Worm (Caenorhabditis elegans) whole organism, mixed stage, embryonic: Measurements from ENCODE around the gene C45G9.15.

ENCODE experiments used
- M03D4.4 ChIP-seq: sonication (generic microtip); optimal IDR thresholded peaks from 2 replicates; lab custom pipeline; 2017; ENCODE audit warnings: mild to moderate bottlenecking, missing genetic modification characterization, missing compliant biosample characterization
- bed-3 ChIP-seq: fragments of 200-800 bp; sonication (Bioruptor generic); optimal IDR thresholded peaks from 3 replicates; lab custom pipeline; 2018; ENCODE audit warnings: mild to moderate bottlenecking, missing genetic modification characterization, moderate library complexity, missing compliant biosample characterization
- blmp-1 ChIP-seq: fragments of 150-350 bp; optimal IDR thresholded peaks from 2 replicates; lab custom pipeline; 2014; ENCODE audit warnings: missing biosample characterization, missing genetic modification characterization
- ceh-39 ChIP-seq: fragments of 150-350 bp; optimal IDR thresholded peaks from 2 replicates; lab custom pipeline; 2014; ENCODE audit warnings: missing biosample characterization, missing genetic modification characterization
- ceh-43 ChIP-seq: fragments of 200-800 bp; sonication (Bioruptor generic); optimal IDR thresholded peaks from 2 replicates; lab custom pipeline; 2018; ENCODE audit warnings: mild to moderate bottlenecking, missing genetic modification characterization, moderate library complexity, missing compliant biosample characterization
- ceh-83 ChIP-seq: fragments of 200-800 bp; sonication (Bioruptor generic); optimal IDR thresholded peaks from 2 replicates; lab custom pipeline; 2018; ENCODE audit warnings: mild to moderate bottlenecking, missing genetic modification characterization, missing compliant biosample characterization
- ces-1 ChIP-seq: fragments of 150-350 bp; optimal IDR thresholded peaks from 2 replicates; lab custom pipeline; 2014; ENCODE audit warnings: missing biosample characterization, missing genetic modification reagents, missing genetic modification characterization
- cnd-1 ChIP-seq: fragments of 200-800 bp; sonication (Bioruptor generic); optimal IDR thresholded peaks from 2 replicates; lab custom pipeline; 2018; ENCODE audit warnings: mild to moderate bottlenecking, missing genetic modification characterization, missing compliant biosample characterization
- drap-1 ChIP-seq: fragments of 200-800 bp; sonication (Bioruptor generic); optimal IDR thresholded peaks from 3 replicates; lab custom pipeline; 2018; ENCODE audit warnings: mild to moderate bottlenecking, missing genetic modification characterization, missing compliant biosample characterization
- elt-1 ChIP-seq: sonication (generic microtip); optimal IDR thresholded peaks from 2 replicates; lab custom pipeline; 2017; ENCODE audit warnings: missing genetic modification characterization, mild to moderate bottlenecking, missing compliant biosample characterization, antibody characterized with exemption, moderate library complexity, borderline replicate concordance; ENCODE audit not compliant: insufficient read depth
- elt-3 ChIP-seq: fragments of 150-350 bp; optimal IDR thresholded peaks from 2 replicates; lab custom pipeline; 2014; ENCODE audit warnings: missing biosample characterization, missing genetic modification characterization
- flh-1 ChIP-seq: fragments of 200-800 bp; sonication (Bioruptor generic); optimal IDR thresholded peaks from 2 replicates; lab custom pipeline; 2018; ENCODE audit warnings: mild to moderate bottlenecking, missing genetic modification characterization, moderate library complexity, missing compliant biosample characterization
- ham-2 ChIP-seq: fragments of 200-800 bp; sonication (Bioruptor generic); optimal IDR thresholded peaks from 2 replicates; lab custom pipeline; 2018; ENCODE audit warnings: mild to moderate bottlenecking, missing genetic modification characterization, missing compliant biosample characterization
- hlh-1 ChIP-seq: fragments of 150-350 bp; optimal IDR thresholded peaks from 2 replicates; lab custom pipeline; 2014; ENCODE audit warnings: missing biosample characterization, missing genetic modification reagents, missing genetic modification characterization
- lin-13 ChIP-seq: fragments of 150-350 bp; optimal IDR thresholded peaks from 2 replicates; lab custom pipeline; 2014; ENCODE audit warnings: missing biosample characterization, missing genetic modification characterization
- lin-32 ChIP-seq: fragments of 200-800 bp; sonication (Bioruptor generic); optimal IDR thresholded peaks from 2 replicates; lab custom pipeline; 2018; ENCODE audit warnings: mild to moderate bottlenecking, missing genetic modification characterization, missing compliant biosample characterization
- lsy-2 ChIP-seq: fragments of 150-350 bp; optimal IDR thresholded peaks from 2 replicates; lab custom pipeline; 2014; ENCODE audit warnings: missing biosample characterization, missing genetic modification characterization
- mab-5 ChIP-seq: fragments of 150-350 bp; optimal IDR thresholded peaks from 2 replicates; lab custom pipeline; 2014; ENCODE audit warnings: missing biosample characterization, missing genetic modification characterization
- mep-1 ChIP-seq: fragments of 150-350 bp; optimal IDR thresholded peaks from 2 replicates; lab custom pipeline; 2017; ENCODE audit warnings: missing biosample characterization, missing genetic modification reagents, missing genetic modification characterization, inconsistent platforms
- mls-2 ChIP-seq: sonication (generic microtip); optimal IDR thresholded peaks from 2 replicates; lab custom pipeline; 2016; ENCODE audit warnings: mild to moderate bottlenecking, missing genetic modification characterization, moderate library complexity, missing compliant biosample characterization
- nhr-12 ChIP-seq: fragments of 150-350 bp; optimal IDR thresholded peaks from 2 replicates; lab custom pipeline; 2014; ENCODE audit warnings: missing biosample characterization, missing genetic modification characterization
- nhr-2 ChIP-seq: fragments of 150-350 bp; optimal IDR thresholded peaks from 2 replicates; lab custom pipeline; 2014; ENCODE audit warnings: missing biosample characterization, missing genetic modification characterization
- nhr-237 ChIP-seq: fragments of 150-350 bp; optimal IDR thresholded peaks from 2 replicates; lab custom pipeline; 2014; ENCODE audit warnings: missing biosample characterization, missing genetic modification characterization
- nhr-28 ChIP-seq: fragments of 150-350 bp; optimal IDR thresholded peaks from 2 replicates; lab custom pipeline; 2014; ENCODE audit warnings: missing biosample characterization, missing genetic modification characterization
- nhr-76 ChIP-seq: sonication (generic microtip); optimal IDR thresholded peaks from 2 replicates; lab custom pipeline; 2017; ENCODE audit warnings: missing biosample characterization, missing genetic modification characterization
- pha-4 ChIP-seq: fragments of 150-350 bp; optimal IDR thresholded peaks from 2 replicates; lab custom pipeline; 2018; ENCODE audit warnings: missing biosample characterization, missing genetic modification reagents, missing genetic modification characterization
- sem-2 ChIP-seq: fragments of 200-800 bp; sonication (Bioruptor generic); optimal IDR thresholded peaks from 2 replicates; lab custom pipeline; 2018; ENCODE audit warnings: mild to moderate bottlenecking, missing genetic modification characterization, missing compliant biosample characterization
- snpc-4 ChIP-seq: fragments of 150-350 bp; optimal IDR thresholded peaks from 2 replicates; lab custom pipeline; 2014; ENCODE audit warnings: missing biosample characterization, missing genetic modification characterization
- sptf-1 ChIP-seq: sonication (generic microtip); optimal IDR thresholded peaks from 2 replicates; lab custom pipeline; 2017; ENCODE audit warnings: mild to moderate bottlenecking, missing genetic modification characterization, moderate library complexity, missing compliant biosample characterization
- tbx-8 ChIP-seq: fragments of 200-800 bp; sonication (Bioruptor generic); optimal IDR thresholded peaks from 2 replicates; lab custom pipeline; 2018; ENCODE audit warnings: mild to moderate bottlenecking, missing genetic modification characterization, moderate library complexity, missing compliant biosample characterization
- unc-120 ChIP-seq: sonication (generic microtip); optimal IDR thresholded peaks from 2 replicates; lab custom pipeline; 2017; ENCODE audit warnings: missing genetic modification characterization, missing compliant biosample characterization; ENCODE audit not compliant: poor library complexity, severe bottlenecking
- unc-39 ChIP-seq: fragments of 150-350 bp; optimal IDR thresholded peaks from 2 replicates; lab custom pipeline; 2014; ENCODE audit warnings: missing biosample characterization, missing genetic modification characterization
- unc-62 ChIP-seq: fragments of 150-350 bp; optimal IDR thresholded peaks from 2 replicates; lab custom pipeline; 2014; ENCODE audit warnings: missing biosample characterization, missing genetic modification reagents, missing genetic modification characterization
- zip-8 ChIP-seq: fragments of 150-350 bp; optimal IDR thresholded peaks from 2 replicates; lab custom pipeline; 2014; ENCODE audit warnings: missing biosample characterization, missing genetic modification characterization
- ztf-11 ChIP-seq: fragments of 150-350 bp; optimal IDR thresholded peaks from 2 replicates; lab custom pipeline; 2014; ENCODE audit warnings: missing biosample characterization, missing genetic modification characterization

C45G9.15 gene

DNA sequence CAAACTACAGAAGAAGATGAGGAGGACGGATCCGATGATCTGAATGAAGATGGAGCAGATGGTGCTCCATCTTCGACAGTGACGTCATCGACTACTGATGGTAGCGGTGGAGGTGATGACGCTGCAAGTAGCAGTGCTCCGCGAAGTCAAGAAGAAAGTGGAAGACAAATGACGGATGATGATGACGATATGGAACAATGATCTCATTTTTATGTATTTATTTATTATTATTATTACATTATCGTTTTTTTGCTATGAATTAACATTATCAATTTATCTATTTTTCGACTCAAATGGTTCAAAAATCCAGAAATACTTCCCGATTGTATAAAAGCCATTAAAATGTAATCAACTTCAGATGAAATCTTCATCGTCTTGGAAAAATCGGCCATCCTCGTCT lies 30.2 kb downstream of the C45G9.15 start, which contains the start of gene R144.3:
Gene R144.3, plus strand, starts transcription at position 301 of the 400 bp plus-strand sequence.
- TF ChIP-seq nhr-237 (tag; lab: Kevin White, UChicago): no peak
- TF ChIP-seq ceh-39: no peak
- no peak for TF ChIP-seq M03D4.4 (tag; lab: Kevin White, UChicago)
- no peak for TF ChIP-seq ceh-83 (GFP tag; lab: Kevin White, UChicago)
- TF ChIP-seq nhr-12: no peak
- TF ChIP-seq pha-4 (tag; lab: Kevin White, UChicago): no peak
- no peak for TF ChIP-seq snpc-4 (tag; lab: Kevin White, UChicago)
- TF ChIP-seq sem-2: no peak
- TF ChIP-seq blmp-1 (tag; lab: Kevin White, UChicago): no peak
- no peak for TF ChIP-seq ceh-43 (GFP tag; lab: Kevin White, UChicago)
- TF ChIP-seq ztf-11 (tag; lab: Kevin White, UChicago): no peak
- no peak for TF ChIP-seq mab-5 (tag; lab: Kevin White, UChicago)

DNA sequence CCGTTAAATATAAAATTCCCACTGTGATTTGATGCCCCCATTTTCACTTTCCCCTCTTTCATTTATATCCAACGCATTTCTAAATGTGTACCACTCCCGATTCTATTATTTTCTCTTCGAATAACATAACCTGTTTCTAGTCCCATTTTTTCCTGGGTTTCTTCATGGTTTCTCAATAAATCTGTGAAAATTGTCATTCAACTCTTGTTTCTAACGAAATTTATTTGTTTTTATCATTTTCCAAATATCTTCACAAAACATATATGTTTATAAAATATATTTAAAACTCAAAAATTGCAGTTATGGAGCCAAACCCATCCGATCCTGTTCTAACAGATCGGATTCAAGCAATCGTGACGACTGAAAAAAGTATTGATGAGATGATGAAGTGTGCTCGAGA lies 30.9 kb downstream of the C45G9.15 start, which contains the start of gene mdt-11:
Gene mdt-11, plus strand, starts transcription at position 301 of the 400 bp plus-strand sequence.
- TF ChIP-seq elt-3 (tag; lab: Kevin White, UChicago): no peak
- no peak for TF ChIP-seq unc-62 (GFP tag; lab: Kevin White, UChicago)
- TF ChIP-seq cnd-1 (tag; lab: Kevin White, UChicago): no peak
- no peak for TF ChIP-seq bed-3 (GFP tag; lab: Kevin White, UChicago)

DNA sequence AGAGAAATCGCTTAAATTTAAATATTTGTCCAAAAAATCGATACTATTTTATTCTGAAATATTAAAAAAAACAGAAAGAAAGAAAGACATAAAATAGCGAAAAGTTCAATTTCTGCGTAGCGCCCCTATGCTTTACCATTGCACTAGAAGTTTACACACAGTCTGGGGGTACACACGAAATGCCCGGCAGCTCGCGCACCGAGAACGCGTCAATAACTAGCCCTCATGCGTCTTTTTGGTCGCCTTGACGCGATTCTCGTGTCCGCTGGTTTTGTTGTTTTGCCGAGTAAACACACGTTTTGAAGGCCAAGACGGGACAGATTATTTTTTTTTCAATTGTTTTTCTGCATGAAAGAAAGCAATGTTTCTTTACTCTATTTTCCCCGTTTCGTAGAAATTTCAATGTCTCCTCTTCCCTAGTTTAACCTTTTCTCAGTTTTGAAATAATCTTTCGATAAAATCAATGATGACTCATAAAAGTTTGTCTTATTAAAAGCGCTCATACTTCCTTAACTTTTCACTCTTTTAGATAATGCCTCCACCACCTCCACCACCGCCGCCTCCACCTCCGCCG lies 33.6 kb downstream of the C45G9.15 start, which contains the start of gene wip-1:
Gene wip-1, plus strand, starts transcription at position 524 of the 574 bp plus-strand sequence.
- peak; percentile 98 for TF ChIP-seq mep-1 (tag; lab: Kevin White, UChicago)
- peak; percentile 4 for TF ChIP-seq tbx-8
- TF ChIP-seq cnd-1 (tag; lab: Kevin White, UChicago): peak; percentile 77
- TF ChIP-seq lin-32 (GFP tag; lab: Kevin White, UChicago): peak; percentile 32
- no peak for TF ChIP-seq zip-8 (tag; lab: Kevin White, UChicago)
- peak; percentile 90 for TF ChIP-seq lsy-2 (tag; lab: Kevin White, UChicago)
- TF ChIP-seq unc-120 (tag; lab: Kevin White, UChicago): peak; percentile 75
- peak; percentile 63 for TF ChIP-seq elt-1 (tag; lab: Kevin White, UChicago)
- peak; percentile 93 for TF ChIP-seq sptf-1 (tag; lab: Kevin White, UChicago)
- peak; percentile 61 for TF ChIP-seq unc-39 (tag; lab: Kevin White, UChicago)
- peak; percentile 84 for TF ChIP-seq M03D4.4 (tag; lab: Kevin White, UChicago)
- peak; percentile 99 for TF ChIP-seq lin-13 (tag; lab: Kevin White, UChicago)
- no peak for TF ChIP-seq flh-1
- peak; percentile 93 for TF ChIP-seq ham-2
- TF ChIP-seq ceh-39: peak; percentile 64
- peak; percentile 88 for TF ChIP-seq ztf-11 (tag; lab: Kevin White, UChicago)
- TF ChIP-seq nhr-12: peak; percentile 67
- TF ChIP-seq pha-4 (tag; lab: Kevin White, UChicago): peak; percentile 98
- TF ChIP-seq ceh-43 (GFP tag; lab: Kevin White, UChicago): peak; percentile 61
- peak; percentile 87 for TF ChIP-seq mls-2 (tag; lab: Kevin White, UChicago)
- peak; percentile 17 for TF ChIP-seq nhr-76 (tag; lab: Kevin White, UChicago)
- TF ChIP-seq mab-5 (tag; lab: Kevin White, UChicago): peak; percentile 38
- peak; percentile 32 for TF ChIP-seq elt-3 (tag; lab: Kevin White, UChicago)
- TF ChIP-seq nhr-28: peak; percentile 49
- TF ChIP-seq bed-3 (GFP tag; lab: Kevin White, UChicago): no peak
- TF ChIP-seq snpc-4 (tag; lab: Kevin White, UChicago): no peak
- no peak for TF ChIP-seq nhr-2 (tag; lab: Kevin White, UChicago)
- peak; percentile 54 for TF ChIP-seq hlh-1
- TF ChIP-seq drap-1: peak; percentile 88
- TF ChIP-seq ces-1 (GFP tag; lab: Kevin White, UChicago): peak; percentile 51
- peak; percentile 47 for TF ChIP-seq unc-62 (GFP tag; lab: Kevin White, UChicago)
- peak; percentile 25 for TF ChIP-seq blmp-1 (tag; lab: Kevin White, UChicago)
- TF ChIP-seq sem-2: peak; percentile 8
- peak; percentile 69 for TF ChIP-seq ceh-83 (GFP tag; lab: Kevin White, UChicago)
- TF ChIP-seq nhr-237 (tag; lab: Kevin White, UChicago): peak; percentile 95
